Worm (Caenorhabditis elegans): Measurements from ENCODE around the gene C31H1.2.

C31H1.2 gene

DNA sequence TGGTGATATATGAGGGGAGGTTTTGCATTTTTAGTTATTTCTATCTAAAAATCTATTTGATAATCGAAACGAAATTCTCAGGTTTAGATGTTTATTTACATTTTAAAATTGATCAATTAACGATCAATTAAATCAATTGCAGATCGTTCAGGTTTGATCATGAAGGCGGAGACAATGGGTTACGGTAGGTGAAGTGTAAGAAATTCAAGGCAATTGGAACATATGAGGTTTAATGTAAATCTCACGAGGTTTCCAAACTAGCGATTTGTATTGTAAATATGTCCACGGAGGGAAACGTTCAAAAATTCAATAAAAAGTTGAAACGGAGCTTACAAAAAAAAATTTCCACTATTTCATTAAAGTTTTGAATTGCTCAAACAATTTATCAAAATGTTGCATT, 11.6 kb upstream of the C31H1.2 start:
- TF ChIP-seq nhr-71 (tag; optimal IDR thresholded peaks at IDR 0.05) = peak; percentile 5
- TF ChIP-seq vab-15 (tag; optimal IDR thresholded peaks at IDR 0.05) = no peak
- TF ChIP-seq nhr-85 (tag) = peak; percentile 64
- no peak for TF ChIP-seq hpl-2 (GFP tag; optimal IDR thresholded peaks at IDR 0.05)

DNA sequence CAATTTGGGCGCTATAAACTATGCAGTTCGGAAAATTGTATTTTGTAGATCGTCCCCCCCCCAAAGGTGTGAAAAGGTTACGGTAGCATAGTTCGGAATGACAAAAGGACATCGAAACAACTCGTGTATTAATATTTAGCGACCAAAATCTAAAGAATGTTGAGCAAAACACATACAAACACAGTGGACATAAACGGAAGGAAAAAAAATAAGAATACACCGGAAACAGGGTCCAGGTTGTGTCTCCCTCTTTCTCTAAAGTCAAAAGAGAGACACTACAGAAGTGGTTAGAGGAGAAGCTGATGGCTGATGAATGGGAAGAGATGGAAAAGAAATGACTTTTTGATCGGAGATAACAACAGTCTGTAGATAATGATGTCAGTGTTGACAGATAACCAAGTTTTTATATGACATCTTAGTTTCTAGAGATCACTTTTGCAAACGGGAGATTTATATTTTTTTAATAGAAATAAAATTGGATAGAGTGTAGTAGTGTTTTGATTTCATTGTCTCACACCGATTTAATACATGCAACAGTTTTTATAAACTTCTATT, 10.8 kb upstream of the C31H1.2 start:
- TF ChIP-seq nhr-20 (tag; optimal IDR thresholded peaks at IDR 0.05) = peak; percentile 60
- peak; percentile 63 for TF ChIP-seq nhr-71 (tag; optimal IDR thresholded peaks at IDR 0.05)
- TF ChIP-seq blmp-1 (tag; optimal IDR thresholded peaks at IDR 0.05) = peak; percentile 49
- TF ChIP-seq xbp-1 (tag; optimal IDR thresholded peaks at IDR 0.05) = no peak
- no peak for TF ChIP-seq egl-27 (tag; optimal IDR thresholded peaks at IDR 0.05)
- peak; percentile 65 for TF ChIP-seq nhr-85 (tag)
- TF ChIP-seq elt-3 (tag; optimal IDR thresholded peaks at IDR 0.05) = peak in 2 of 6 experiments; percentile 37 to 72
- no peak for TF ChIP-seq isw-1 (GFP tag; IDR thresholded peaks at IDR 0.05)

DNA sequence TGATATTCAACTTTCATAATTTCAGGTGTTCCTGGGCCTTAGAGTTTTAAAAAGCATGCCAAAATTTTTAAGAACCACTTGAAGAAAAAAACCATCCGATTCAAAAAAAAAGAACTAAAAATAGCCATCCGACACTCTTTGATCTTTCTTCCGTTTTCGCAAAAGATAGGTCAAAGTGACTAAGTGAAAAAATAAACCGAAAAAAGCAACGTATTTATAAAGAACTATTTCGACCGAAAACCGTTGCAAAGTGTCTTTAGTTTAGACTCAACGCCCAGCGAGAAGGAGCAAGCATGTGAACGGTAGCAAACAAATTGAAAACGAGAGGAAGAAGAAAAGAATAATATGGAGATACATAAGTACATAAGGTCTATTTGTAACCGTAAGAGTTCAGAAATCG, 7.4 kb upstream of the C31H1.2 start:
- TF ChIP-seq elt-2 (tag; optimal IDR thresholded peaks at IDR 0.05) (no peak), aly-2 (tag; optimal IDR thresholded peaks at IDR 0.05) (no peak), nhr-47 (tag; optimal IDR thresholded peaks at IDR 0.05) (no peak), snu-23 (GFP tag; optimal IDR thresholded peaks at IDR 0.05) (no peak), sox-4 (tag; optimal IDR thresholded peaks at IDR 0.05) (no peak), egl-27 (tag; optimal IDR thresholded peaks at IDR 0.05) (no peak), egl-13 (tag; optimal IDR thresholded peaks at IDR 0.05) (no peak), C16A3.4 (tag; optimal IDR thresholded peaks at IDR 0.05) (no peak), lsy-2 (tag; optimal IDR thresholded peaks at IDR 0.05) (no peak), efl-1 (optimal IDR thresholded peaks at IDR 0.05) (no peak), efl-1 (GFP tag; optimal IDR thresholded peaks at IDR 0.05 in 1 of 2) (no peak), jun-1 (tag; optimal IDR thresholded peaks at IDR 0.05) (no peak), fkh-8 (tag; optimal IDR thresholded peaks at IDR 0.05) (no peak), nhr-71 (tag; optimal IDR thresholded peaks at IDR 0.05) (no peak), xbp-1 (tag; optimal IDR thresholded peaks at IDR 0.05) (no peak), aha-1 (tag; optimal IDR thresholded peaks at IDR 0.05) (no peak), lin-13 (GFP tag; optimal IDR thresholded peaks at IDR 0.05) (no peak)

DNA sequence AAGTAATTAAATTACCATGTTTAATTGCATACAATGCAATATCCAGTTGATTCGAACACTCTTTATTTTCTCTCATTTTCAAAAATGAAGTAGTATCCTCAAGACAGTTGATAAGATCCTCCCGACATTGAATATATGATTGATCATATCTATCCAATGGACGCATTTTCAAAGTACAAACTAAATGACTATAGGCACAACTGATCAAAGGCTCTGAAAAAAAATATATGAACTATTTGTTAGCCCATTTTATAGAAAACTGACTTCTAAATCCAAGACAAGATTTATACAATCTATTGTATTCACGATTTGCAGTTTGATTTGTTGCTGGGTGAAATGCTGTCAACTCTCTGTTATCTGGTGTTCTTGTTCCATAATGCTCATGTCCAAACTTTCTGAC, 4.4 kb downstream of the C31H1.2 start:
- TF ChIP-seq blmp-1 (tag; optimal IDR thresholded peaks at IDR 0.05) (no peak), rnt-1 (tag; optimal IDR thresholded peaks at IDR 0.05) (no peak), nhr-20 (tag; optimal IDR thresholded peaks at IDR 0.05) (no peak), ces-1 (GFP tag; optimal IDR thresholded peaks at IDR 0.05) (no peak)

DNA sequence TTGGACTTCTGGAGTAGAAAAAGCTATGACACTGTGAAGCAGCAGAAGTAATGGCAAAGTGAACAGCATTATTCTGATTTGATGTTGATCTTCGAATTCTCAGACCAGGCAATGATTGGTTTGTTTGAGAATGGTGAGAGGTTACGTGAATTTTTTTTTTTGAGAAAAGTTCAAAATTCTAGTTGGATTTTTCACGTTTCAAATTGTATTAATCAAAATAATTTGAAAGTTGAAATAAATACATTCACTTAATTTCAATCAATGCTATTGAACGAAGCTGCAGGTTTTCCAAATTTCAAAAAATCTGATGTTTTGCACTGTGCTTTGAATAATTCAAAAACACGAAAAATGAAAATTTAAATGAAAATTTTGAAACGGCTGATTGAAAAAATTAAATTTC, 5.6 kb downstream of the C31H1.2 start, which contains the start of gene C31H1.5:
Gene C31H1.5 (minus strand): TSS at position 101 of the 400 bp plus-strand sequence.
- TF ChIP-seq tlp-1 (tag; optimal IDR thresholded peaks at IDR 0.05) (no peak), fkh-4 (tag; optimal IDR thresholded peaks at IDR 0.05; ENCODE audit: borderline replicate concordance) (no peak), lin-15B (tag; optimal IDR thresholded peaks at IDR 0.05) (no peak), lin-39 (tag; optimal IDR thresholded peaks at IDR 0.05) (no peak), nhr-84 (tag; optimal IDR thresholded peaks at IDR 0.05) (no peak), pax-3 (tag; optimal IDR thresholded peaks at IDR 0.05) (no peak), mdl-1 (tag; optimal IDR thresholded peaks at IDR 0.05) (no peak), sptf-1 (tag; optimal IDR thresholded peaks at IDR 0.05) (no peak), nhr-76 (tag; optimal IDR thresholded peaks at IDR 0.05) (no peak), unc-98 (GFP tag; IDR thresholded peaks at IDR 0.05) (no peak), nhr-85 (tag) (no peak), jun-1 (tag; optimal IDR thresholded peaks at IDR 0.05) (no peak), hpl-2 (GFP tag; optimal IDR thresholded peaks at IDR 0.05) (no peak), mab-9 (GFP tag; IDR thresholded peaks at IDR 0.05) (no peak), nhr-12 (tag; optimal IDR thresholded peaks at IDR 0.05) (no peak), alr-1 (tag; optimal IDR thresholded peaks at IDR 0.05; ENCODE audit: borderline replicate concordance) (no peak), sox-4 (tag; optimal IDR thresholded peaks at IDR 0.05) (no peak), ceh-88 (GFP tag; IDR thresholded peaks at IDR 0.05) (no peak)
